Fruit fly (Drosophila melanogaster) Kc167 (cell line): ENCODE data around the gene CG8031.

Experiments used
- Myc ChIP-seq: fragments of >200 bp; optimal IDR thresholded peaks from 2 replicates; lab custom pipeline; 2017; ENCODE audit warnings: missing external identifiers
- Sin3A ChIP-seq: fragments of >200 bp; optimal IDR thresholded peaks from 2 replicates; lab custom pipeline; 2018; ENCODE audit warnings: missing external identifiers
- h ChIP-seq: fragments of >200 bp; optimal IDR thresholded peaks from 3 replicates; lab custom pipeline; 2018; ENCODE audit warnings: missing external identifiers
- insv ChIP-seq: fragments of >200 bp; optimal IDR thresholded peaks from 3 replicates; lab custom pipeline; 2018; ENCODE audit warnings: missing external identifiers
- psq ChIP-seq: fragments of >200 bp; optimal IDR thresholded peaks from 2 replicates; lab custom pipeline; 2017; ENCODE audit warnings: missing external identifiers
- ttk ChIP-seq: sonication (Bioruptor generic); optimal IDR thresholded peaks from 2 replicates; lab custom pipeline; 2017; ENCODE audit warnings: missing external identifiers

Gene CG8031

dm6 chr3R:12974447-12974846 is 36.7 kb downstream of the CG8031 start:
- TF ChIP-seq Sin3A (lab: Kevin White, UChicago) (no peak), ttk (lab: Kevin White, UChicago) (no peak), Myc (no peak), psq (lab: Kevin White, UChicago) (no peak), insv (no peak), h (lab: Kevin White, UChicago) (no peak)

dm6 chr3R:12972106-12972505 is 39.0 kb downstream of the CG8031 start:
- TF ChIP-seq insv (no peak), Myc (no peak), h (lab: Kevin White, UChicago) (no peak), ttk (lab: Kevin White, UChicago) (no peak), psq (lab: Kevin White, UChicago) (no peak), Sin3A (lab: Kevin White, UChicago) (no peak)

- TF ChIP-seq psq (lab: Kevin White, UChicago) (no peak), h (lab: Kevin White, UChicago) (no peak), ttk (lab: Kevin White, UChicago) (no peak), Sin3A (lab: Kevin White, UChicago) (no peak), insv (no peak), Myc (no peak)
Observed at dm6 chr3R:12967612-12968011, 43.5 kb downstream of the CG8031 start, which contains the start of the genes CG14384 and grsm. Gene CG14384, minus strand, starts transcription at chr3R:12967712. Gene grsm, minus strand, starts transcription at chr3R:12967712.

DNA sequence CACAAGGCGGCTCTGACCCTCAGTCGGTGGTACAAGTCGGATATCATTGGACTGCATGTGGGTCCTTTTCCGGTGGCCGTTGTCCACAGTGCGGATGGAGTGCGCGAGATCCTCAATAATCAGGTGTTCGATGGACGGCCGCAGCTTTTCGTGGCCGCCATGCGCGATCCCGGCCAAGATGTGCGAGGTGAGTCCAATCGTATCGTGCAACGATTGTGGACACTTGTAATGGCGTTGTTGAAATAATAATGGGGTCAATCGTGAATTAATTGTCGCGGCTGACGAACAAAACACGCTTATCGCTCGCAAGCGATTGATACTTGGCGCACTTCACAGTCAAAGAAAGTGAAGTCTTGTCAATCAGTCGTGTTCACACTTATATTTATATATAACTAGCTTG is 47.1 kb downstream of the CG8031 start:
- TF ChIP-seq h (lab: Kevin White, UChicago) (no peak), Myc (no peak), insv (no peak), psq (lab: Kevin White, UChicago) (no peak), ttk (lab: Kevin White, UChicago) (no peak), Sin3A (lab: Kevin White, UChicago) (no peak)

DNA sequence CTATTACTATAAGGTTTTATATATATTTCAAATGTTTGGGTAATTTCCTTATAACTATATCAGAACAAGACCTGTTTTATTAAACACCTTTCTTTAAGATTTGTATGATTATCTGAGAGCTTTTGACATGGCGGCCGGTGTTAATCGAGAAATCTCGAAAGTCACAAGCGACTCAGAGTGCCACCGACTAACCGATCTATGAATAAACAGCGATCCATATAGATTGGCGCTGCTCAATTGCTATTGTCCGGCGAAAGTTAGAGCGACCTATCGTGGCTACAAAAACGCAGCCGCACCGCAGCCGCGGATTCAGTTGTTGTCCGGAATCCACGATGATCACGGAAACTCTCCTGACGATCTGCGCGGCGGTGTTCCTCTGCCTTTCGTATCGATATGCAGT is 47.6 kb downstream of the CG8031 start, which contains the start of gene Cyp304a1:
Gene Cyp304a1, plus strand, starts transcription at position 301 of the 400 bp plus-strand sequence.
- TF ChIP-seq insv (no peak), h (lab: Kevin White, UChicago) (no peak), psq (lab: Kevin White, UChicago) (no peak), Myc (no peak), ttk (lab: Kevin White, UChicago) (no peak), Sin3A (lab: Kevin White, UChicago) (no peak)

DNA sequence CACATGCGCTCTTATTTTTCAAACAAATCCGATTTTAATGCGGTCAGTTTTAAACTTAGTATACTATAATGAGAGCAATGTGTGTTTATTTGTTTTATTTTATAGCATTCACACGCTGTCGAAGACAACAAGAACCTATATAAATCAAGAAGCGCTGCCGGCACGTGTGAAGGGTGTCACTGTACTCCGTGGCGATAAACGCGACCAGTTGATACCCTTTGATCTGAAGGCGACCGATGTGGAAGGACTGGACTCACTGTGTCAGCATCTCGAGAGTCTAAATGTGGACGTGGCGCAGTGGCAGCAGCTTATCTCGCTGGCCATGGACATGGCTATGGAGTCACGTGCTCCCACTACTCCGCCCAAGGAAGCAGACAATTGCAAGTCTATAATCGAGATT is 48.5 kb downstream of the CG8031 start:
- TF ChIP-seq h (lab: Kevin White, UChicago) (no peak), insv (no peak), ttk (lab: Kevin White, UChicago) (no peak)

dm6 chr3R:12960929-12961855 is 49.9 kb downstream of the CG8031 start, which contains the start of gene Spc25:
Gene Spc25, plus strand, starts transcription at chr3R:12961745.
- TF ChIP-seq Myc (no peak), ttk (lab: Kevin White, UChicago) (no peak), insv (no peak), Sin3A (lab: Kevin White, UChicago) (no peak), psq (lab: Kevin White, UChicago) (no peak), h (lab: Kevin White, UChicago) (no peak)

dm6 chr3R:12960227-12960626 is 50.9 kb downstream of the CG8031 start:
- TF ChIP-seq Myc (no peak), ttk (lab: Kevin White, UChicago) (no peak), insv (no peak), psq (lab: Kevin White, UChicago) (no peak), Sin3A (lab: Kevin White, UChicago) (no peak), h (lab: Kevin White, UChicago) (no peak)
